Fruit fly (Drosophila melanogaster) whole organism, embryonic: ENCODE results near the gene Ldsdh1.

Experiments
- Bgb ChIP-seq: fragments of 200-800 bp; sonication (Bioruptor generic); IDR thresholded peaks from 2 replicates; pipeline ENCODE4 v1.3.6; 2022; ENCODE audit warnings: missing biosample characterization, missing genetic modification characterization; ENCODE audit not compliant: partially characterized antibody
- CG10565 ChIP-seq: fragments of 200-800 bp; sonication (Bioruptor generic); optimal IDR thresholded peaks from 3 replicates; lab custom pipeline; 2016; ENCODE audit warnings: missing biosample characterization, mild to moderate bottlenecking, missing genetic modification characterization
- CG11085 ChIP-seq: fragments of 200-800 bp; sonication (Bioruptor generic); IDR thresholded peaks from 2 replicates; pipeline ENCODE4 v1.3.6; 2022; ENCODE audit warnings: missing biosample characterization, missing genetic modification characterization
- CG11504 ChIP-seq: fragments of 200-800 bp; sonication (Bioruptor generic); optimal IDR thresholded peaks from 3 replicates; lab custom pipeline; 2019; ENCODE audit warnings: missing biosample characterization, mild to moderate bottlenecking, missing genetic modification characterization, moderate library complexity
- CG11560 ChIP-seq: fragments of 200-800 bp; sonication (Bioruptor generic); IDR thresholded peaks from 3 replicates; pipeline ENCODE4 v1.3.6; 2022; ENCODE audit warnings: missing biosample characterization, missing genetic modification characterization
- CG13123 ChIP-seq: fragments of 200-800 bp; sonication (Bioruptor generic); optimal IDR thresholded peaks from 2 replicates; lab custom pipeline; 2016; ENCODE audit warnings: missing biosample characterization, missing genetic modification characterization
- CG14014 ChIP-seq: fragments of 200-800 bp; sonication (Bioruptor generic); IDR thresholded peaks from 2 replicates; pipeline ENCODE4 v1.3.6; 2022; ENCODE audit warnings: missing biosample characterization, missing genetic modification characterization
- CG1529 ChIP-seq: fragments of 200-800 bp; sonication (Bioruptor generic); optimal IDR thresholded peaks from 3 replicates; lab custom pipeline; 2018; ENCODE audit warnings: missing biosample characterization, missing genetic modification characterization
- CG16779 ChIP-seq: fragments of 200-800 bp; sonication (Bioruptor generic); IDR thresholded peaks from 2 replicates; pipeline ENCODE4 v1.3.6; 2022; ENCODE audit warnings: missing biosample characterization, missing genetic modification characterization
- CG17612 ChIP-seq: fragments of 200-800 bp; sonication (Bioruptor generic); IDR thresholded peaks from 2 replicates; pipeline ENCODE4 v1.3.6; 2022; ENCODE audit warnings: missing biosample characterization, missing genetic modification characterization
- CG18599 ChIP-seq: fragments of 200-800 bp; sonication (Bioruptor generic); optimal IDR thresholded peaks from 3 replicates; lab custom pipeline; 2017; ENCODE audit warnings: missing biosample characterization, missing genetic modification characterization, mild to moderate bottlenecking, moderate library complexity, missing genetic modification reagents
- CG18764 ChIP-seq: fragments of 200-800 bp; sonication (Bioruptor generic); optimal IDR thresholded peaks from 3 replicates; lab custom pipeline; 2016; ENCODE audit warnings: missing biosample characterization, missing genetic modification characterization
- CG2678 ChIP-seq: fragments of 200-800 bp; sonication (Bioruptor generic); optimal IDR thresholded peaks from 3 replicates; lab custom pipeline; 2019; ENCODE audit warnings: missing biosample characterization, mild to moderate bottlenecking, missing genetic modification characterization, moderate library complexity
- CG32772 ChIP-seq: fragments of 200-800 bp; sonication (Bioruptor generic); IDR thresholded peaks from 2 replicates; pipeline ENCODE4 v1.3.6; 2022; ENCODE audit warnings: missing biosample characterization, missing genetic modification characterization
- CG4282 ChIP-seq: fragments of 200-800 bp; sonication (Bioruptor generic); optimal IDR thresholded peaks from 2 replicates; lab custom pipeline; 2016; ENCODE audit warnings: missing biosample characterization, missing genetic modification characterization
- CG5245 ChIP-seq: fragments of 200-800 bp; sonication (Bioruptor generic); optimal IDR thresholded peaks from 3 replicates; lab custom pipeline; 2016; ENCODE audit warnings: missing biosample characterization, missing genetic modification characterization
- CG6175 ChIP-seq: fragments of 200-800 bp; sonication (Bioruptor generic); IDR thresholded peaks from 3 replicates; pipeline ENCODE4 v1.3.6; 2022; ENCODE audit warnings: missing biosample characterization, missing genetic modification characterization
- CG7928 ChIP-seq: fragments of 200-800 bp; sonication (Bioruptor generic); optimal IDR thresholded peaks from 2 replicates; lab custom pipeline; 2017; ENCODE audit warnings: missing biosample characterization, mild to moderate bottlenecking, missing genetic modification characterization
- CG7987 ChIP-seq: fragments of 200-800 bp; sonication (Bioruptor generic); optimal IDR thresholded peaks from 2 replicates; lab custom pipeline; 2018; ENCODE audit warnings: missing biosample characterization, mild to moderate bottlenecking, missing genetic modification characterization, moderate library complexity
- CG9876 ChIP-seq: fragments of 200-800 bp; sonication (Bioruptor generic); optimal IDR thresholded peaks from 2 replicates; lab custom pipeline; 2016; ENCODE audit warnings: missing biosample characterization, missing genetic modification characterization
- Chrac-16 ChIP-seq: fragments of 200-800 bp; sonication (Bioruptor generic); optimal IDR thresholded peaks from 3 replicates; lab custom pipeline; 2016; ENCODE audit warnings: missing biosample characterization, missing genetic modification characterization
- Dfd ChIP-seq, 2 experiments: fragments of >200 bp; optimal IDR thresholded peaks; 2 replicates each; lab custom pipeline; 2017; ENCODE audit warnings: missing biosample characterization in 2 of 2, missing genetic modification characterization in 2 of 2
- Dip3 ChIP-seq: fragments of 200-800 bp; sonication (Bioruptor generic); optimal IDR thresholded peaks from 3 replicates; lab custom pipeline; 2016; ENCODE audit warnings: missing biosample characterization, missing genetic modification characterization
- Dp ChIP-seq: fragments of 200-800 bp; sonication (Bioruptor generic); optimal IDR thresholded peaks from 2 replicates; lab custom pipeline; 2018; ENCODE audit warnings: missing biosample characterization, mild to moderate bottlenecking, missing genetic modification characterization, moderate library complexity
- E2f2 ChIP-seq: fragments of 200-800 bp; sonication (Bioruptor generic); IDR thresholded peaks from 2 replicates; pipeline ENCODE4 v1.3.6; 2022; ENCODE audit warnings: missing biosample characterization, missing genetic modification characterization
- HHEX ChIP-seq: fragments of 200-800 bp; sonication (Bioruptor generic); optimal IDR thresholded peaks from 3 replicates; lab custom pipeline; 2017; ENCODE audit warnings: missing biosample characterization, mild to moderate bottlenecking, missing genetic modification characterization, missing genetic modification reagents
- HmgD ChIP-seq: fragments of 200-800 bp; sonication (Bioruptor generic); optimal IDR thresholded peaks from 3 replicates; lab custom pipeline; 2016; ENCODE audit warnings: missing biosample characterization, missing genetic modification characterization
- Hr51 ChIP-seq, 2 experiments: fragments of 200-800 bp; sonication (Bioruptor generic); optimal IDR thresholded peaks; 2 replicates in 1 of 2; 3 replicates in 1 of 2; lab custom pipeline; 2016 to 2018; ENCODE audit warnings: missing biosample characterization in 2 of 2, missing genetic modification characterization in 2 of 2, mild to moderate bottlenecking in 1 of 2, moderate library complexity in 1 of 2
- Lpt ChIP-seq: fragments of >200 bp; optimal IDR thresholded peaks from 2 replicates; lab custom pipeline; 2018; ENCODE audit warnings: missing biosample characterization, missing genetic modification characterization
- Mes4 ChIP-seq: fragments of 200-800 bp; sonication (Bioruptor generic); optimal IDR thresholded peaks from 2 replicates; lab custom pipeline; 2016; ENCODE audit warnings: missing biosample characterization, missing genetic modification characterization
- NK7.1 ChIP-seq: fragments of 200-800 bp; sonication (Bioruptor generic); optimal IDR thresholded peaks from 3 replicates; lab custom pipeline; 2016; ENCODE audit warnings: missing biosample characterization, missing genetic modification characterization
- Oaz ChIP-seq: fragments of 200-800 bp; sonication (Bioruptor generic); IDR thresholded peaks from 2 replicates; pipeline ENCODE4 v1.3.6; 2022; ENCODE audit warnings: missing biosample characterization, missing genetic modification characterization
- PHDP ChIP-seq: fragments of 200-800 bp; sonication (Bioruptor generic); optimal IDR thresholded peaks from 3 replicates; lab custom pipeline; 2018; ENCODE audit warnings: missing biosample characterization, mild to moderate bottlenecking, missing genetic modification characterization, moderate library complexity
- Rfx ChIP-seq: fragments of 200-800 bp; sonication (Bioruptor generic); IDR thresholded peaks from 2 replicates; pipeline ENCODE4 v1.3.6; 2022; ENCODE audit warnings: missing biosample characterization, missing genetic modification characterization
- Spps ChIP-seq: fragments of 200-800 bp; sonication (Bioruptor generic); optimal IDR thresholded peaks from 2 replicates; lab custom pipeline; 2018; ENCODE audit warnings: missing biosample characterization, mild to moderate bottlenecking, missing genetic modification characterization
- Xbp1 ChIP-seq: fragments of 200-800 bp; sonication (Bioruptor generic); optimal IDR thresholded peaks from 3 replicates; lab custom pipeline; 2016; ENCODE audit warnings: missing biosample characterization, mild to moderate bottlenecking, missing genetic modification characterization
- Xrp1 ChIP-seq: fragments of 200-800 bp; sonication (Bioruptor generic); IDR thresholded peaks from 2 replicates; pipeline ENCODE4 v1.3.6; 2022; ENCODE audit warnings: missing biosample characterization, missing genetic modification characterization
- bcd ChIP-seq: fragments of 200-800 bp; sonication (Bioruptor generic); optimal IDR thresholded peaks from 2 replicates; lab custom pipeline; 2017; ENCODE audit warnings: missing biosample characterization, mild to moderate bottlenecking, missing genetic modification characterization
- bigmax ChIP-seq: fragments of 200-800 bp; sonication (Bioruptor generic); optimal IDR thresholded peaks from 2 replicates; lab custom pipeline; 2018; ENCODE audit warnings: missing biosample characterization, mild to moderate bottlenecking, missing genetic modification characterization
- crc ChIP-seq: fragments of 200-800 bp; sonication (Bioruptor generic); optimal IDR thresholded peaks from 2 replicates; lab custom pipeline; 2016; ENCODE audit warnings: missing biosample characterization, missing genetic modification characterization
- exex ChIP-seq: fragments of 200-800 bp; sonication (Bioruptor generic); optimal IDR thresholded peaks from 4 replicates; lab custom pipeline; 2018; ENCODE audit warnings: missing biosample characterization, mild to moderate bottlenecking, missing genetic modification characterization, moderate library complexity
- gcm2 ChIP-seq: fragments of 200-800 bp; sonication (Bioruptor generic); optimal IDR thresholded peaks from 2 replicates; lab custom pipeline; 2016; ENCODE audit warnings: missing biosample characterization, missing genetic modification characterization
- grau ChIP-seq: fragments of 200-800 bp; optimal IDR thresholded peaks from 3 replicates; lab custom pipeline; 2019; ENCODE audit warnings: missing biosample characterization, mild to moderate bottlenecking, missing genetic modification characterization, moderate library complexity
- kni ChIP-seq: fragments of 200-800 bp; sonication (Bioruptor generic); optimal IDR thresholded peaks from 3 replicates; lab custom pipeline; 2017; ENCODE audit warnings: mild to moderate bottlenecking, missing biosample characterization, missing genetic modification reagents, missing genetic modification characterization
- lab ChIP-seq: fragments of 200-800 bp; sonication (Bioruptor generic); optimal IDR thresholded peaks from 3 replicates; lab custom pipeline; 2017; ENCODE audit warnings: missing biosample characterization, missing genetic modification characterization, mild to moderate bottlenecking, moderate library complexity, missing genetic modification reagents
- mam ChIP-seq: fragments of 200-800 bp; sonication (Bioruptor generic); optimal IDR thresholded peaks from 3 replicates; lab custom pipeline; 2016; ENCODE audit warnings: missing biosample characterization, missing genetic modification characterization
- nom ChIP-seq: fragments of 200-800 bp; sonication (Bioruptor generic); optimal IDR thresholded peaks from 2 replicates; lab custom pipeline; 2017; ENCODE audit warnings: missing biosample characterization, missing genetic modification characterization, mild to moderate bottlenecking, moderate library complexity, missing genetic modification reagents
- run ChIP-seq: fragments of 200-800 bp; sonication (Bioruptor generic); optimal IDR thresholded peaks from 3 replicates; lab custom pipeline; 2018; ENCODE audit warnings: missing biosample characterization, mild to moderate bottlenecking, missing genetic modification characterization
- seq ChIP-seq: fragments of 200-800 bp; sonication (Bioruptor generic); IDR thresholded peaks from 2 replicates; pipeline ENCODE4 v1.3.6; 2022; ENCODE audit warnings: missing biosample characterization, missing genetic modification characterization
- tin ChIP-seq: fragments of 200-800 bp; sonication (Bioruptor generic); optimal IDR thresholded peaks from 3 replicates; lab custom pipeline; 2016; ENCODE audit warnings: missing biosample characterization, missing genetic modification characterization
- trh ChIP-seq: fragments of 200-800 bp; sonication (Bioruptor generic); optimal IDR thresholded peaks from 2 replicates; lab custom pipeline; 2016; ENCODE audit warnings: missing biosample characterization, missing genetic modification characterization
- wek ChIP-seq: fragments of 200-800 bp; sonication (Bioruptor generic); optimal IDR thresholded peaks from 3 replicates; lab custom pipeline; 2018; ENCODE audit warnings: missing biosample characterization, mild to moderate bottlenecking, missing genetic modification characterization, moderate library complexity

Gene Ldsdh1

DNA sequence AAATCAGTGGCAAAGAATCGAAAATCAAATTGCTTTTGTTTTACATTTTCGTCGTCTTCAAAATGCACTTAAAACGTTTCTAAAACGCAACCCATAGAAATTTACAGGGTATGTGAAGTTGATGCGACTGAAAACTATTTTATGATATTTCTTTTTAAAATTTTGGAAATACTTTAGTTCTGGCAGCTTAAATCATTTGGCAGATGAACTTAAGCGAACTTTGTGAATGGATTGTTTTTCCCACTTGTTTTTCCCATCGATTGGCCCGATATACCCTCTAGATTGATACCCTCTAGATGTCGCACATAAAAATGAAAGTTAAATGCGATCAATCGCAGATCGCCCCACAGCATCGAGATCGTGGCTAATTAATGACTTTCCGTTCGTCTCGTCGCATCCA is 44.7 kb upstream of the Ldsdh1 start (continued):
- TF ChIP-seq Rfx (GFP tag; lab: Robert Waterston, UW) (no peak), CG7928 (GFP tag; lab: Kevin White, UChicago) (no peak), Dfd (GFP tag; optimal IDR thresholded peaks at IDR 0.05; lab: Kevin White, UChicago) (no peak), Xbp1 (GFP tag; lab: Kevin White, UChicago) (peak; percentile 64), Spps (tag; lab: Kevin White, UChicago) (peak; percentile 32), CG32772 (peak; percentile 71), crc (GFP tag; lab: Kevin White, UChicago) (peak; percentile 11), Hr51 (GFP tag; optimal IDR thresholded peaks at IDR 0.05; lab: Kevin White, UChicago) (peak in 1 of 2 experiments; percentile 65), Mes4 (GFP tag; lab: Kevin White, UChicago) (peak; percentile 59), kni (GFP tag; lab: Kevin White, UChicago) (no peak), HmgD (GFP tag; lab: Kevin White, UChicago) (no peak), CG7987 (no peak), CG11560 (no peak), CG1529 (GFP tag; lab: Kevin White, UChicago) (peak; percentile 56), Chrac-16 (GFP tag; lab: Kevin White, UChicago) (peak; percentile 45), CG11085 (GFP tag; lab: Robert Waterston, UW) (no peak), gcm2 (no peak), Bgb (GFP tag; lab: Robert Waterston, UW) (no peak), CG18764 (GFP tag; lab: Kevin White, UChicago) (no peak), CG18599 (GFP tag; lab: Kevin White, UChicago) (no peak), CG6175 (no peak), grau (tag; lab: Kevin White, UChicago) (peak; percentile 57), seq (GFP tag; lab: Robert Waterston, UW) (no peak), lab (GFP tag; lab: Kevin White, UChicago) (peak; percentile 0), Xrp1 (GFP tag; lab: Robert Waterston, UW) (peak; percentile 76), bigmax (GFP tag; lab: Kevin White, UChicago) (no peak), Lpt (GFP tag; lab: Kevin White, UChicago) (no peak), CG9876 (GFP tag; lab: Kevin White, UChicago) (no peak), CG2678 (tag; lab: Kevin White, UChicago) (peak; percentile 64), CG13123 (no peak), nom (GFP tag; lab: Kevin White, UChicago) (no peak), tin (peak; percentile 45), wek (GFP tag; lab: Kevin White, UChicago) (no peak), CG14014 (no peak), run (tag; lab: Kevin White, UChicago) (no peak), mam (GFP tag; lab: Kevin White, UChicago) (no peak), bcd (GFP tag; lab: Kevin White, UChicago) (peak; percentile 18), CG16779 (no peak), Dip3 (GFP tag; lab: Kevin White, UChicago) (no peak), HHEX (GFP tag; lab: Kevin White, UChicago) (peak; percentile 17), trh (GFP tag; lab: Kevin White, UChicago) (no peak), CG11504 (tag; lab: Kevin White, UChicago) (peak; percentile 77), CG5245 (GFP tag; lab: Kevin White, UChicago) (peak; percentile 36), CG10565 (GFP tag; lab: Kevin White, UChicago) (no peak), Oaz (GFP tag; lab: Robert Waterston, UW) (no peak), exex (tag; lab: Kevin White, UChicago) (no peak), Dp (GFP tag; lab: Kevin White, UChicago) (no peak), CG17612 (GFP tag; lab: Robert Waterston, UW) (no peak), PHDP (peak; percentile 46), E2f2 (GFP tag; lab: Robert Waterston, UW) (peak; percentile 29; the same call in 1 of the 2 replicates), CG4282 (GFP tag; lab: Kevin White, UChicago) (no peak), NK7.1 (GFP tag; lab: Kevin White, UChicago) (no peak)
